Fruit fly (Drosophila melanogaster): ENCODE results near the gene edin.

edin gene

dm6 chr3L:17496871-17497492, 2.3 kb downstream of the edin start:
- TF ChIP-seq Sox14 (GFP tag; optimal IDR thresholded peaks at IDR 0.05) (peak; percentile 85), net (GFP tag; optimal IDR thresholded peaks at IDR 0.05) (peak; percentile 84), CG6163 (GFP tag; IDR thresholded peaks at IDR 0.05) (peak; percentile 85), Hr4 (GFP tag; optimal IDR thresholded peaks at IDR 0.05) (peak; percentile 91), CG3919 (GFP tag; optimal IDR thresholded peaks at IDR 0.05) (peak; percentile 89), esn (GFP tag; optimal IDR thresholded peaks at IDR 0.05) (peak; percentile 63), CG10631 (GFP tag; optimal IDR thresholded peaks at IDR 0.05) (peak; percentile 85), fd59A (GFP tag; optimal IDR thresholded peaks at IDR 0.05) (peak; percentile 78), acj6 (GFP tag; optimal IDR thresholded peaks at IDR 0.05) (peak; percentile 86), Sox15 (GFP tag; optimal IDR thresholded peaks at IDR 0.05) (peak; percentile 68), salr (GFP tag; optimal IDR thresholded peaks at IDR 0.05) (peak; percentile 61 to 82), Eip78C (GFP tag) (peak; percentile 98), pdm3 (GFP tag; optimal IDR thresholded peaks at IDR 0.05) (peak; percentile 85), Ets96B (tag; optimal IDR thresholded peaks at IDR 0.05) (peak; percentile 81), Hr39 (GFP tag; optimal IDR thresholded peaks at IDR 0.05) (peak; percentile 46), OdsH (GFP tag; optimal IDR thresholded peaks at IDR 0.05) (peak; percentile 85), Eip93F (GFP tag; optimal IDR thresholded peaks at IDR 0.05) (no peak), Ets21C (GFP tag; optimal IDR thresholded peaks at IDR 0.05) (no peak), CG8632 (GFP tag; optimal IDR thresholded peaks at IDR 0.05) (peak; percentile 80), achi (GFP tag; optimal IDR thresholded peaks at IDR 0.05) (peak; percentile 80), dac (GFP tag; optimal IDR thresholded peaks at IDR 0.05) (peak; percentile 59), Hr38 (GFP tag; optimal IDR thresholded peaks at IDR 0.05) (no peak), dsx (GFP tag; optimal IDR thresholded peaks at IDR 0.05; ENCODE audit: poor library complexity, severe bottlenecking) (peak; percentile 71), Lpt (GFP tag; optimal IDR thresholded peaks at IDR 0.05) (peak; percentile 72), topi (GFP tag; optimal IDR thresholded peaks at IDR 0.05) (peak; percentile 67), Eip75B (GFP tag; optimal IDR thresholded peaks at IDR 0.05) (peak; percentile 84), CG6276 (GFP tag; optimal IDR thresholded peaks at IDR 0.05) (peak; percentile 72), CG10669 (GFP tag; optimal IDR thresholded peaks at IDR 0.05) (peak; percentile 86), CG11902 (GFP tag; optimal IDR thresholded peaks at IDR 0.05) (peak; percentile 65), Smox (GFP tag; optimal IDR thresholded peaks at IDR 0.05) (peak; percentile 37), CG32006 (GFP tag; optimal IDR thresholded peaks at IDR 0.05) (peak; percentile 87), CG9139 (GFP tag; optimal IDR thresholded peaks at IDR 0.05) (peak; percentile 79), CG3032 (tag; optimal IDR thresholded peaks at IDR 0.05) (peak; percentile 84), CG31627 (GFP tag; optimal IDR thresholded peaks at IDR 0.05) (peak; percentile 43), CG15336 (GFP tag; IDR thresholded peaks at IDR 0.05) (peak; percentile 81), CG4318 (GFP tag; optimal IDR thresholded peaks at IDR 0.05) (peak; percentile 75), CG6792 (GFP tag; optimal IDR thresholded peaks at IDR 0.05) (peak; percentile 75), spab (GFP tag; optimal IDR thresholded peaks at IDR 0.05) (peak; percentile 82), CG34406 (GFP tag; optimal IDR thresholded peaks at IDR 0.05) (peak; percentile 82), CG7368 (GFP tag; optimal IDR thresholded peaks at IDR 0.05) (peak; percentile 83), CG11762 (GFP tag; optimal IDR thresholded peaks at IDR 0.05; ENCODE audit: insufficient read depth) (peak; percentile 77), Met (GFP tag; optimal IDR thresholded peaks at IDR 0.05) (peak; percentile 51), CG6854 (GFP tag; optimal IDR thresholded peaks at IDR 0.05) (no peak), CG1621 (tag; optimal IDR thresholded peaks at IDR 0.05) (peak; percentile 74), lz (GFP tag; optimal IDR thresholded peaks at IDR 0.05) (peak; percentile 42), fd85E (GFP tag; optimal IDR thresholded peaks at IDR 0.05) (no peak), CG8319 (GFP tag; optimal IDR thresholded peaks at IDR 0.05) (peak; percentile 71), Sox102F (GFP tag; optimal IDR thresholded peaks at IDR 0.05) (peak; percentile 43), cyc (GFP tag; optimal IDR thresholded peaks at IDR 0.05) (peak; percentile 55), Gug (GFP tag; IDR thresholded peaks at IDR 0.05) (peak; percentile 68), svp (GFP tag) (peak; percentile 77), CG8119 (GFP tag; IDR thresholded peaks at IDR 0.05) (peak; percentile 86)
